Fruit fly (Drosophila melanogaster): ENCODE measurements around the gene CG14692.

CG14692 gene

DNA sequence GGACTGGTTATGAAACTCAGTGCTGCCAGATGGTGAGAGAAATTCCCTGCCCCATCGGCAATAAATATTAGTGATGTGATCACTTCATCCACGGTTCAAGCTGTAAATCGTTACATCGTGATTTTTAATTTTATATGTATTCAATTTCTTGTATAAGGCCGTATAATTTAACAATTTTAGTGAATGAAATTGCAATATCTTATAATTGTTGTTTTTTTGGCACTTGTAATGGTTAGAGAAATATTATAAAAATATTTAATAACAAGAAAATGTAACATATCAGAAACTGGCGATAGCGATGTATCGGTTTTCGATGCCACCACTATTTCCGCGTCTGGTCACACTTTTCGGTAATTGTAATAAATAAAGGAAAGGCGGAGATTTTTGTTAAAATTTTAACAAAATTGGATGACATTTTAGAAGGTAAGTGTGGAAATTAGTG, 19.7 kb downstream of the CG14692 start, which contains the start of the genes mRpL37 and Rbp1 (continued):
- TF ChIP-seq Eip93F (GFP tag; optimal IDR thresholded peaks at IDR 0.05) (no peak), salr (GFP tag; optimal IDR thresholded peaks at IDR 0.05) (no peak)

DNA sequence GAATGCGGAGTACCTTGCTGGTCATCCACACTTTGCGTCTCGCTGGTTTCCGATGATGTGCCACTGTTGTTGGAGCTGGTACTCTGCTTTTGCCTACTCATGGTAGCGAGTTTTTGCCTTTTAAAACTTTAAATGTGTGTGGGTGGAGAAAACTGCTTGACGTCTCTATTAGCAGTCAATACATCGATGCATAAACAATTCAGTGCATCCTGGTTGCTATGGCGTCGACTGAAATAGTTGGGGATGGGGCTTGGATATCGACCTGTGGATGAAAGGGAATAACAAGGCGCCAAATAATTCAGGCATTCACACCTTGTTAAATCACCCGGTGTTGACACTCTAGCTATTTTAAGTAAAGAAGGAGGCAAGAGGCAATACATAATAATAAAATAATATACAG, 21.6 kb downstream of the CG14692 start, which contains the start of gene CG42633:
Gene CG42633, minus strand, starts transcription at position 101 of the 400 bp plus-strand sequence.
- no peak for TF ChIP-seq Hr39 (GFP tag; optimal IDR thresholded peaks at IDR 0.05)
- no peak for TF ChIP-seq esn (GFP tag; optimal IDR thresholded peaks at IDR 0.05)
- TF ChIP-seq CG9139 (GFP tag; optimal IDR thresholded peaks at IDR 0.05), result no peak
- TF ChIP-seq CG8319 (GFP tag; optimal IDR thresholded peaks at IDR 0.05), result no peak
- no peak for TF ChIP-seq CG8632 (GFP tag; optimal IDR thresholded peaks at IDR 0.05)
- TF ChIP-seq fd59A (GFP tag; optimal IDR thresholded peaks at IDR 0.05), result no peak
- no peak for TF ChIP-seq pdm3 (GFP tag; optimal IDR thresholded peaks at IDR 0.05)
- TF ChIP-seq fkh (GFP tag; optimal IDR thresholded peaks at IDR 0.05), result no peak
- TF ChIP-seq CG4318 (GFP tag; optimal IDR thresholded peaks at IDR 0.05), result no peak
- no peak for TF ChIP-seq CG3919 (GFP tag; optimal IDR thresholded peaks at IDR 0.05)
- TF ChIP-seq Sox102F (GFP tag; optimal IDR thresholded peaks at IDR 0.05), result no peak
- TF ChIP-seq CG8119 (GFP tag; IDR thresholded peaks at IDR 0.05), result no peak
- TF ChIP-seq fd85E (GFP tag; optimal IDR thresholded peaks at IDR 0.05), result no peak
- TF ChIP-seq Eip75B (GFP tag; optimal IDR thresholded peaks at IDR 0.05), result no peak
- TF ChIP-seq CG11902 (GFP tag; optimal IDR thresholded peaks at IDR 0.05), result no peak
- no peak for TF ChIP-seq CG34406 (GFP tag; optimal IDR thresholded peaks at IDR 0.05)
- no peak for TF ChIP-seq spab (GFP tag; optimal IDR thresholded peaks at IDR 0.05)
- TF ChIP-seq topi (GFP tag; optimal IDR thresholded peaks at IDR 0.05), result no peak
- TF ChIP-seq acj6 (GFP tag; optimal IDR thresholded peaks at IDR 0.05), result no peak
- no peak for TF ChIP-seq CG11294 (GFP tag; IDR thresholded peaks at IDR 0.05)

DNA sequence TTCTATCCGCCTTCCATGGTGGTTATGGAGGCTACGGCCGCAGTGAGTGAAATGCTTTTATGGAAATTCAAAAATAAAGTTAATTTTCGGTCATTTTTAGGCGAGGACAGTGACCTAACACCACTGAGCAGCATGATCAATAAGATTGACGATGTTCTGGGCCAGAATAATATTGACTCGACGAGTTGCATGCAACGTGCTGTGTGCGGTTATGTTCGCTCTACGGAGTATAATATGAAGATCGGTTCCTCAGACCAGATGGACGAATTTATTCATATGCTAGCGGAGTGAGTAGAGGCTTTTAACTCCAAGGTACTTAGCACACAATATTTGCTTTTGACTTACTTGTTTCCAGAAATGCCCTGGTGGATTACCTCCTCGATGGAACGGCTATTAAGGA, 23.6 kb downstream of the CG14692 start:
- no peak for TF ChIP-seq ss (GFP tag; optimal IDR thresholded peaks at IDR 0.05)
- TF ChIP-seq CG1621 (tag; optimal IDR thresholded peaks at IDR 0.05), result no peak
- TF ChIP-seq vri (GFP tag; optimal IDR thresholded peaks at IDR 0.05), result no peak
- TF ChIP-seq CG6792 (GFP tag; optimal IDR thresholded peaks at IDR 0.05), result no peak
- no peak for TF ChIP-seq fd59A (GFP tag; optimal IDR thresholded peaks at IDR 0.05)
- no peak for TF ChIP-seq Ets96B (tag; optimal IDR thresholded peaks at IDR 0.05)
- TF ChIP-seq salr (GFP tag; optimal IDR thresholded peaks at IDR 0.05), result no peak
- TF ChIP-seq fkh (GFP tag; optimal IDR thresholded peaks at IDR 0.05), result no peak
- TF ChIP-seq CG31627 (GFP tag; optimal IDR thresholded peaks at IDR 0.05), result no peak
- TF ChIP-seq CG6276 (GFP tag; optimal IDR thresholded peaks at IDR 0.05), result no peak
- TF ChIP-seq CG9139 (GFP tag; optimal IDR thresholded peaks at IDR 0.05), result no peak

DNA sequence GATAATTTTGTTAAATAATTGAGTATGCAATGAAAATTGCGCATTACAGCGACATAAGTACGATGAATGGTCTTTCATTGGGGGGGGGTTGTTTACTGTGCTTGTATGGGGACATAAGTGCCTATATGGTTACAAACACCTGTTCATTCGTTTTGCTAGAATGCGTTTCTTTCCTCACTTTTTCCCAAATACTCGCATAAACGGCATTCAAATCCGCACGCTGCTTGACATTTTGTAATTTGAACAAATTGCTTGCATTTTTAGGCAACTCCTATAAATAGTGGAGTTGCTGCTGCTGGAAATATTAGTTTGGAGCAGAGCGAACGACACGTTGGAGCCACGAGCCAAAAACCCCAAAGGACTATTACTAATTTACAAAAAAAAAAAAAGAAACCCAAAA, 24.5 kb downstream of the CG14692 start, which contains the start of gene Desi:
Gene Desi, plus strand, starts transcription at position 301 of the 400 bp plus-strand sequence.
- TF ChIP-seq Gug (GFP tag; IDR thresholded peaks at IDR 0.05) (no peak), Eip78C (GFP tag) (no peak), CG8319 (GFP tag; optimal IDR thresholded peaks at IDR 0.05) (no peak), Sox14 (GFP tag; optimal IDR thresholded peaks at IDR 0.05) (no peak), vri (GFP tag; optimal IDR thresholded peaks at IDR 0.05) (no peak), esn (GFP tag; optimal IDR thresholded peaks at IDR 0.05) (no peak)

DNA sequence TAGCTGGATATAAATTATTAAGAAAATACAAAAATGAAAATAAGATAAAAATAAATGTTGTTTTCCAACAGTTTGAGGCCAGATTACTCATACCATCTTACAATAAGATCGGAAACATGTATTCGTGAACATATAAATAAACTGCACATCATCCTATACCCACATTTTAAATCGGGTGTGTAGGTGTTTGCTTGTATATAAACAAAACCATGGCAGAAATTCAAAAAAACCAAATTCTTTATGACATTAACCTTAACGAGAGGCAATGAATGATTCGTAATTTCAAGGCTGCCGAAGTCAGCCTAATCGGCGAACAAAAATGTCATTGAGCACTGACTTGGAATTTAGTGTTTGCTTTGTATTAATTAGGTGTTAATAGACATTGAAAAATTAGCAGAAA, 25.6 kb downstream of the CG14692 start:
- TF ChIP-seq lz (GFP tag; optimal IDR thresholded peaks at IDR 0.05), result no peak
- TF ChIP-seq CG11294 (GFP tag; IDR thresholded peaks at IDR 0.05), result no peak
- TF ChIP-seq net (GFP tag; optimal IDR thresholded peaks at IDR 0.05), result no peak
- TF ChIP-seq CG3919 (GFP tag; optimal IDR thresholded peaks at IDR 0.05), result no peak
- TF ChIP-seq CG1621 (tag; optimal IDR thresholded peaks at IDR 0.05), result no peak
- TF ChIP-seq CG11902 (GFP tag; optimal IDR thresholded peaks at IDR 0.05), result no peak
- no peak for TF ChIP-seq Met (GFP tag; optimal IDR thresholded peaks at IDR 0.05)
- no peak for TF ChIP-seq Sox102F (GFP tag; optimal IDR thresholded peaks at IDR 0.05)
- no peak for TF ChIP-seq Hr38 (GFP tag; optimal IDR thresholded peaks at IDR 0.05)
- no peak for TF ChIP-seq fd59A (GFP tag; optimal IDR thresholded peaks at IDR 0.05)
- TF ChIP-seq CG34406 (GFP tag; optimal IDR thresholded peaks at IDR 0.05), result no peak
- TF ChIP-seq Lpt (GFP tag; optimal IDR thresholded peaks at IDR 0.05), result no peak

All from whole organism, prepupa.